Worm (Caenorhabditis elegans): ENCODE data around the gene Y17G7B.20.

ce11 chrII:11928752-11929151 is 50.9 kb downstream of the Y17G7B.20 start:
- TF ChIP-seq aly-2 (tag; optimal IDR thresholded peaks at IDR 0.05) (no peak), unc-62 (GFP tag; optimal IDR thresholded peaks at IDR 0.05) (no peak), ama-1 (optimal IDR thresholded peaks at IDR 0.05) (no peak), snpc-4 (tag; optimal IDR thresholded peaks at IDR 0.05) (no peak), zag-1 (tag; optimal IDR thresholded peaks at IDR 0.05) (no peak), elt-2 (tag; optimal IDR thresholded peaks at IDR 0.05) (no peak), pha-4 (tag; optimal IDR thresholded peaks at IDR 0.05) (no peak), pqm-1 (tag; optimal IDR thresholded peaks at IDR 0.05) (no peak), ztf-4 (tag; optimal IDR thresholded peaks at IDR 0.05) (no peak), nhr-25 (tag; optimal IDR thresholded peaks at IDR 0.05) (peak; percentile 90), nhr-23 (tag; optimal IDR thresholded peaks at IDR 0.05) (peak; percentile 41), lin-15B (tag; optimal IDR thresholded peaks at IDR 0.05) (no peak)
